Fruit fly (Drosophila melanogaster) Kc167 (cell line): ENCODE data around the gene CG14321.

Experiments
- Sin3A ChIP-seq: fragments of >200 bp; optimal IDR thresholded peaks from 2 replicates; lab custom pipeline; 2018; ENCODE audit warnings: missing external identifiers
- h ChIP-seq: fragments of >200 bp; optimal IDR thresholded peaks from 3 replicates; lab custom pipeline; 2018; ENCODE audit warnings: missing external identifiers
- psq ChIP-seq: fragments of >200 bp; optimal IDR thresholded peaks from 2 replicates; lab custom pipeline; 2017; ENCODE audit warnings: missing external identifiers
- ttk ChIP-seq: sonication (Bioruptor generic); optimal IDR thresholded peaks from 2 replicates; lab custom pipeline; 2017; ENCODE audit warnings: missing external identifiers

dm6 chr3R:17703024-17703690 lies 30.2 kb upstream of the CG14321 start:
- TF ChIP-seq ttk (lab: Kevin White, UChicago) (no peak), Sin3A (lab: Kevin White, UChicago) (no peak), h (lab: Kevin White, UChicago) (no peak), psq (no peak)
